Worm (Caenorhabditis elegans): ENCODE measurements around the gene copg-1.

ce11 chrIV:10188505-10188904 lies 36.8 kb downstream of the copg-1 start:
- no peak for TF ChIP-seq bed-3 (GFP tag; optimal IDR thresholded peaks at IDR 0.05)
- no peak for TF ChIP-seq drap-1 (GFP tag; optimal IDR thresholded peaks at IDR 0.05)
- TF ChIP-seq nhr-237 (tag; optimal IDR thresholded peaks at IDR 0.05), result no peak
- TF ChIP-seq nhr-76 (tag; optimal IDR thresholded peaks at IDR 0.05), result no peak
- no peak for TF ChIP-seq blmp-1 (tag; optimal IDR thresholded peaks at IDR 0.05)
- TF ChIP-seq ztf-11 (tag; optimal IDR thresholded peaks at IDR 0.05), result no peak
